Fruit fly (Drosophila melanogaster): ENCODE measurements around the gene Pgant8.

dm6 chr3L:15690711-15691591 lies 7.3 kb downstream of the Pgant8 start:
- TF ChIP-seq CG11617 (GFP tag; optimal IDR thresholded peaks at IDR 0.05) (no peak), bab1 (GFP tag; optimal IDR thresholded peaks at IDR 0.05) (no peak), CG14711 (tag; optimal IDR thresholded peaks at IDR 0.05) (no peak), Hr96 (GFP tag; optimal IDR thresholded peaks at IDR 0.05) (no peak), kay (GFP tag; ENCODE audit: borderline replicate concordance) (no peak), cnc (optimal IDR thresholded peaks at IDR 0.05) (no peak), cic (GFP tag; optimal IDR thresholded peaks at IDR 0.05) (no peak), CG1620 (GFP tag; optimal IDR thresholded peaks at IDR 0.05) (no peak)
